Worm (Caenorhabditis elegans): ENCODE measurements around the gene lgc-36.

- TF ChIP-seq W03F9.2 (tag; optimal IDR thresholded peaks at IDR 0.05) (no peak), dao-5 (tag; optimal IDR thresholded peaks at IDR 0.05) (no peak), him-1 (tag; optimal IDR thresholded peaks at IDR 0.05) (no peak)
Measured at ce11 chrV:11254980-11255379, 3.8 kb downstream of the lgc-36 start, which contains the start of gene srsx-31.

All from whole organism, L4/young adult.